Fruit fly (Drosophila melanogaster) whole organism, prepupa: ENCODE data around the gene CG10063.
A peak's percentile ranks its signal among the peaks of the same experiment; 100 is the strongest.

ENCODE experiments used
- CG34406 ChIP-seq: fragments of 200-800 bp; sonication (Bioruptor generic); optimal IDR thresholded peaks from 3 replicates; lab custom pipeline; 2016; ENCODE audit warnings: missing biosample characterization, missing genetic modification characterization
- CG6276 ChIP-seq: fragments of 200-800 bp; sonication (Bioruptor generic); optimal IDR thresholded peaks from 2 replicates; lab custom pipeline; 2017; ENCODE audit warnings: missing biosample characterization, mild to moderate bottlenecking, missing genetic modification characterization
- CG6792 ChIP-seq: fragments of 200-800 bp; sonication (Bioruptor generic); optimal IDR thresholded peaks from 3 replicates; lab custom pipeline; 2016; ENCODE audit warnings: missing biosample characterization, missing genetic modification characterization
- Gug ChIP-seq: fragments of 200-800 bp; sonication (Bioruptor generic); IDR thresholded peaks from 2 replicates; pipeline ENCODE4 v1.3.6; 2022; ENCODE audit warnings: missing biosample characterization, missing genetic modification characterization
- esn ChIP-seq: fragments of 200-800 bp; sonication (Bioruptor generic); optimal IDR thresholded peaks from 2 replicates; lab custom pipeline; 2016; ENCODE audit warnings: missing biosample characterization, mild to moderate bottlenecking, missing genetic modification characterization, moderate library complexity
- topi ChIP-seq: fragments of 200-800 bp; sonication (Bioruptor generic); optimal IDR thresholded peaks from 3 replicates; lab custom pipeline; 2016; ENCODE audit warnings: missing biosample characterization, missing genetic modification characterization

dm6 chr3L:6957753-6958420 lies 14.4 kb downstream of the CG10063 start, which contains the start of the genes Uqcc1 and Surf1:
- TF ChIP-seq CG6792 (GFP tag; lab: Kevin White, UChicago), result no peak
- no peak for TF ChIP-seq CG6276
- peak; percentile 20 for TF ChIP-seq esn (GFP tag; lab: Kevin White, UChicago)
- TF ChIP-seq Gug, result no peak
- TF ChIP-seq CG34406 (GFP tag; lab: Kevin White, UChicago), result no peak
- no peak for TF ChIP-seq topi
